Worm (Caenorhabditis elegans): ENCODE measurements around the gene C37C3.11.

C37C3.11 gene

DNA sequence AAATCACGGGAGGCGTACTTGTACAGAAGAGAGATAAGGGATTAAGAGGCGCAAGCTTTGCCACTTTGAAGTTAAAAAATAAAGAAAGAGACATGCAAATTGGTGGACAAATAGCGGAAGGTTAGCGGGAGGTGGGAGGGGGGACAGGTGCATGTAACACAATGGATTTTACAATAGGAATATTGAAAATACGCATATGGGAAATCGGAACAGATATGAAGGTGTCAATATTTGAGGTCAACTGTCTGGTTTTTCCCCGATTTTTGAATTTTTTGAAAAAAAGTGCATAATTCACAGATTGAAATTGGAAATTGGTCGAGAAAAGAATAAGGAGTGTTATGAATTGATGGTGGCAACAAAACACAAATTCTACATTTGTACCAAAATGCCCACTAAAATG, 2.8 kb downstream of the C37C3.11 start, which contains the start of gene C37C3.17:
C37C3.17 (minus strand) TSS at position 101 of the 400 bp plus-strand sequence.
- no peak for TF ChIP-seq lim-7 (GFP tag; IDR thresholded peaks at IDR 0.05)
- no peak for TF ChIP-seq ces-1 (GFP tag; optimal IDR thresholded peaks at IDR 0.05)
- TF ChIP-seq snpc-4 (tag; optimal IDR thresholded peaks at IDR 0.05) = no peak
- TF ChIP-seq T20F7.1 (GFP tag; optimal IDR thresholded peaks at IDR 0.05) = no peak
- no peak for TF ChIP-seq ZK337.2 (GFP tag; IDR thresholded peaks at IDR 0.05)
- no peak for TF ChIP-seq nhr-11 (tag; optimal IDR thresholded peaks at IDR 0.05)
- no peak for TF ChIP-seq snpc-1.2 (GFP tag; IDR thresholded peaks at IDR 0.05)
- no peak for TF ChIP-seq zfp-3 (GFP tag; conservative IDR thresholded peaks at IDR 0.05)

DNA sequence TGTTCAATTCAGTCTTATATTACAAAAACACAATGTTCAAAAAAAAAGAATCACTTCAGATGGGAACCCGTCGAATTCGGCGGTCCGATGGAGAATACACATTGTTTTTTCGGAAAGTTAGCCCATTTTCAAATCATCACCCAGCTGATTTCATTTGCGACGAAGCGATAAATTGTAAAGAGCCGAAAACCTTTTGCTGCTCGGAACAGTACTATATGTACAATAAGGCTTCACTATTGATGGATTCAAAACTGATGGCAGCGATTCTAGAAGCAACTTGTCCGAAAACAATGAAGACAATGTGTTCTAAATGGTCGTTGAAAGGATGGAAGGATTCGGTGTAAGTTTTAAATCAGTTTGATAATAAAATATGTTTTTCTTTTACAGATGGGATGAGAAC, 6.6 kb downstream of the C37C3.11 start, which contains the start of gene C37C3.1:
C37C3.1 (plus strand) TSS at position 33 of the 400 bp plus-strand sequence.
- TF ChIP-seq daf-8 (GFP tag; IDR thresholded peaks at IDR 0.05) (0 out of 2 replicates have a peak, but pooled peaks have one; percentile 13), T26A8.4 (GFP tag; IDR thresholded peaks at IDR 0.05) (peak; percentile 81), F26F4.8 (GFP tag; conservative IDR thresholded peaks at IDR 0.05) (no peak), nhr-11 (tag; optimal IDR thresholded peaks at IDR 0.05) (no peak), ceh-20 (GFP tag; IDR thresholded peaks at IDR 0.05) (no peak), ceh-62 (tag; optimal IDR thresholded peaks at IDR 0.05) (no peak), nhr-102 (tag; optimal IDR thresholded peaks at IDR 0.05) (peak; percentile 69), ceh-82 (tag; optimal IDR thresholded peaks at IDR 0.05) (no peak), ama-1 (optimal IDR thresholded peaks at IDR 0.05) (peak; percentile 84), Y75B8A.6 (GFP tag; IDR thresholded peaks at IDR 0.05) (no peak), dve-1 (tag; optimal IDR thresholded peaks at IDR 0.05; ENCODE audit: insufficient read depth) (peak; percentile 14), D1046.2 (GFP tag; IDR thresholded peaks at IDR 0.05) (no peak), ZK337.2 (GFP tag; IDR thresholded peaks at IDR 0.05) (no peak), Y5F2A.4 (GFP tag; optimal IDR thresholded peaks at IDR 0.05) (peak; percentile 24), dmd-8 (GFP tag; IDR thresholded peaks at IDR 0.05) (0 out of 2 replicates have a peak, but pooled peaks have one; percentile 24), mxl-3 (GFP tag; optimal IDR thresholded peaks at IDR 0.05) (no peak), nhr-48 (tag; optimal IDR thresholded peaks at IDR 0.05) (peak; percentile 15), spr-3 (GFP tag; optimal IDR thresholded peaks at IDR 0.05) (peak; percentile 13), F10B5.3 (tag; optimal IDR thresholded peaks at IDR 0.05) (peak; percentile 59), zfp-3 (GFP tag; conservative IDR thresholded peaks at IDR 0.05) (0 out of 2 replicates have a peak, but pooled peaks have one; percentile 47), lin-13 (GFP tag; optimal IDR thresholded peaks at IDR 0.05) (peak; percentile 57), ceh-28 (tag; optimal IDR thresholded peaks at IDR 0.05) (no peak), snpc-1.2 (GFP tag; IDR thresholded peaks at IDR 0.05) (peak; percentile 23; the same call in 1 of the 2 replicates), lin-38 (GFP tag; IDR thresholded peaks at IDR 0.05) (peak; percentile 57), nhr-77 (tag; optimal IDR thresholded peaks at IDR 0.05) (no peak), nhr-111 (GFP tag; optimal IDR thresholded peaks at IDR 0.05) (no peak), aha-1 (tag) (peak; percentile 94), egl-27 (tag; optimal IDR thresholded peaks at IDR 0.05) (no peak), spr-1 (tag; optimal IDR thresholded peaks at IDR 0.05) (peak; percentile 19), mep-1 (tag; optimal IDR thresholded peaks at IDR 0.05) (peak; percentile 35), vab-7 (GFP tag; IDR thresholded peaks at IDR 0.05) (no peak), arid-1 (GFP tag; conservative IDR thresholded peaks at IDR 0.05) (peak; percentile 57; the same call in 1 of the 2 replicates), lsy-2 (tag; optimal IDR thresholded peaks at IDR 0.05) (peak in 1 of 2 experiments; percentile 59), F49E8.2 (tag; optimal IDR thresholded peaks at IDR 0.05; ENCODE audit: borderline replicate concordance) (peak; percentile 17), mdl-1 (tag; optimal IDR thresholded peaks at IDR 0.05) (no peak), rbr-2 (tag; optimal IDR thresholded peaks at IDR 0.05) (peak; percentile 11), ctbp-1 (GFP tag; IDR thresholded peaks at IDR 0.05) (0 out of 2 replicates have a peak, but pooled peaks have one; percentile 49)

Data from whole organism, L4 larva.